Worm (Caenorhabditis elegans): ENCODE data around the gene srz-14.

Gene srz-14

DNA sequence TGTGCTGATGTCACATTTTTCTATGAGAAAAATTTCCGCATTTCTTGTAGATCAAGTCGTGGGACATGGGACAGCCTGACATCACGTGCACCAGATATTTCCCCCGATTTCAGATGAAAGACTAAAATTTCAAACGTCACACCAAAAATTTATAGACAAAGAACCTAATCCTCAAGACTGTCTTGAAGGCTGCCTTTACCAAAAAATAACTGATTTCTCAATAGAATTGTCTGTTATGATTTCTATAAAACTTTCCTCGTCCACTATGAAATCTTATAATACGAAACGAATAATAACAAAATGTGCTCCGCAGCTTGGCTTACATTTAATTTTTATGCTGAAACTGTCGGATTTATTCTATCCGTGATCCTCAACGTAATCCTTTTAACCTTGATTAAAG, 3.1 kb upstream of the srz-14 start, which contains the start of gene str-106:
str-106 (plus strand) TSS at position 301 of the 400 bp plus-strand sequence.
- no peak for TF ChIP-seq nhr-11 (tag; optimal IDR thresholded peaks at IDR 0.05)
- no peak for TF ChIP-seq nhr-21 (tag; optimal IDR thresholded peaks at IDR 0.05)
- no peak for TF ChIP-seq ceh-16 (tag; optimal IDR thresholded peaks at IDR 0.05)
- no peak for TF ChIP-seq nhr-6 (tag; optimal IDR thresholded peaks at IDR 0.05)
- no peak for TF ChIP-seq dmd-4 (tag; optimal IDR thresholded peaks at IDR 0.05)
- no peak for TF ChIP-seq snpc-4 (tag; optimal IDR thresholded peaks at IDR 0.05)
- no peak for TF ChIP-seq gmeb-1 (tag; optimal IDR thresholded peaks at IDR 0.05)
- TF ChIP-seq ZK546.5 (tag; optimal IDR thresholded peaks at IDR 0.05): no peak
- no peak for TF ChIP-seq nhr-77 (tag; optimal IDR thresholded peaks at IDR 0.05)
- no peak for TF ChIP-seq elt-3 (tag; optimal IDR thresholded peaks at IDR 0.05)
- no peak for TF ChIP-seq crh-2 (tag; optimal IDR thresholded peaks at IDR 0.05)
- TF ChIP-seq nhr-25 (tag; optimal IDR thresholded peaks at IDR 0.05): no peak
- no peak for TF ChIP-seq nhr-12 (tag; optimal IDR thresholded peaks at IDR 0.05)
- no peak for TF ChIP-seq fos-1 (tag; optimal IDR thresholded peaks at IDR 0.05)
- no peak for TF ChIP-seq nhr-237 (tag; optimal IDR thresholded peaks at IDR 0.05)
- TF ChIP-seq lin-11 (tag; optimal IDR thresholded peaks at IDR 0.05): no peak
- no peak for TF ChIP-seq lsy-2 (tag; optimal IDR thresholded peaks at IDR 0.05)
- TF ChIP-seq sma-9 (GFP tag; optimal IDR thresholded peaks at IDR 0.05): no peak
- TF ChIP-seq sma-9 (tag; optimal IDR thresholded peaks at IDR 0.05): no peak
- TF ChIP-seq skn-1 (tag; optimal IDR thresholded peaks at IDR 0.05): no peak

DNA sequence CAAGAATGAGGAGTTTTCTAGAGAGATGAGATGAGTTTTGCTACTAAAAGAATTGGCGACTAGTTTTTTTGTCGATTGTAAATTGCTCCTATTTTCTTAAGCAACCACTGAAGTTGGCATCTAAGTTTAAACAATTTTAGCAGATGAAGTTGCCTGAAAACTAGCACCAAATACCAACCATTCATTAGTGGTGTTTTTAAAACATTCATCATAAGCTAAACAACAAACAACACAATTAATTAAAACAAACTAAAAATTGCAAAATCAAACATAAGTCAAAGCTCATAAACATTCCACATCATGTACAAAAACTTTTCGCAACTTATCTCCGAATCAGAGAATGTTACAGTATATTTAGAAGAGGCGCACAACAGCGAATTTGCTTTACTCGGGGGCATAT, 1.3 kb upstream of the srz-14 start, which contains the start of gene srz-13:
srz-13 (plus strand) TSS at position 301 of the 400 bp plus-strand sequence.
- TF ChIP-seq lin-13 (GFP tag; optimal IDR thresholded peaks at IDR 0.05) (no peak), aly-2 (tag; optimal IDR thresholded peaks at IDR 0.05) (no peak), sem-4 (tag; optimal IDR thresholded peaks at IDR 0.05) (no peak), mab-5 (tag; optimal IDR thresholded peaks at IDR 0.05) (no peak), unc-55 (GFP tag; optimal IDR thresholded peaks at IDR 0.05) (no peak), dmd-4 (tag; optimal IDR thresholded peaks at IDR 0.05) (no peak), ztf-1 (GFP tag; conservative IDR thresholded peaks at IDR 0.05) (no peak), ama-1 (optimal IDR thresholded peaks at IDR 0.05) (no peak), skn-1 (tag; optimal IDR thresholded peaks at IDR 0.05) (no peak), elt-3 (tag; optimal IDR thresholded peaks at IDR 0.05) (no peak), nhr-25 (tag; optimal IDR thresholded peaks at IDR 0.05) (no peak), lin-39 (tag; optimal IDR thresholded peaks at IDR 0.05) (no peak), Y55F3AM.14 (GFP tag; optimal IDR thresholded peaks at IDR 0.05) (no peak), elt-1 (tag; optimal IDR thresholded peaks at IDR 0.05) (no peak), fos-1 (tag; optimal IDR thresholded peaks at IDR 0.05) (no peak)

DNA sequence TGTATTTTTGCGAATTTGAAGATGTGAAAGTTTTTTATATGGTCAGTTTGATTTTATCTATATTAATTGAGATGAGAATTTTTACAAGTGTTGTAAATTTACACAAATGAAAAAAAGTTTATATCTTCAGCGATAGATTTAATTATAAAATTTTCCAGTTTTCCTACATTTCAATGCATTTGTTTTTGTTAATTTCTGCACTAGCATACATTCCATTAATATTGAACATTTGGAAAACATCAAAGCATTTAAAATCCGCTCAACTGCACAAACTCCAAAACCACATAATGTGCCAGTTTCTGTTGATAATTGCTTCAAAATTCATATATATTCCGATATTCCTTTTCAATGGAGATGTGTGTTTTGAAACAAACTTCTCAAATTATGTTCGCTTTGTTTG, 539 bp upstream of the srz-14 start, which contains the start of gene srh-277:
srh-277 (plus strand) TSS at position 301 of the 400 bp plus-strand sequence.
- no peak for TF ChIP-seq alr-1 (tag; optimal IDR thresholded peaks at IDR 0.05)
- TF ChIP-seq nhr-21 (tag; optimal IDR thresholded peaks at IDR 0.05): no peak
- no peak for TF ChIP-seq snpc-4 (tag; optimal IDR thresholded peaks at IDR 0.05)
- TF ChIP-seq mdl-1 (tag; optimal IDR thresholded peaks at IDR 0.05): no peak
- no peak for TF ChIP-seq ceh-82 (tag; optimal IDR thresholded peaks at IDR 0.05)
- no peak for TF ChIP-seq mbf-1 (tag; optimal IDR thresholded peaks at IDR 0.05)
- TF ChIP-seq C34F6.9 (tag; optimal IDR thresholded peaks at IDR 0.05): no peak
- no peak for TF ChIP-seq nhr-77 (tag; optimal IDR thresholded peaks at IDR 0.05)
- TF ChIP-seq ztf-4 (tag; optimal IDR thresholded peaks at IDR 0.05): no peak
- no peak for TF ChIP-seq F13H6.1 (tag; optimal IDR thresholded peaks at IDR 0.05)
- TF ChIP-seq dmd-4 (tag; optimal IDR thresholded peaks at IDR 0.05): no peak
- no peak for TF ChIP-seq ztf-1 (GFP tag; conservative IDR thresholded peaks at IDR 0.05)

DNA sequence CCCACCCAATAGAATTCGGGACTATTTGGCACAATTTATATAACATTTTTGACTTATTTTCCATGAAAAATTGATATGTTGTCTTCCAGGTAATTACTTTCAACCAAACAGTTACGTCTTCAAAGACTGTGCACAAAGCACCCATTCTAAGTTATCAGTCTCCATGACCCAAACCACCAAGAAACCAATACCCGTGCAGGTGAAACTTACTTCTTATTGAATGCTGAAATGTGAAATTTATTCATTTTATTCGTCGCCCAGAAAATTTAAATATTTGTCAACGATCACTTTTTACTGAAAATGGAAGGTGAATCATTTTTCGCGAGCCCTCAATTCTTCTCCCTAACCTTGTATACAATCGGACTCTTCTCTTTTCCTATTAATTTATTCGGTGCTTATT, 7.0 kb downstream of the srz-14 start, which contains the start of gene srh-281:
srh-281 (plus strand) TSS at position 301 of the 400 bp plus-strand sequence.
- TF ChIP-seq sma-9 (GFP tag; optimal IDR thresholded peaks at IDR 0.05) (no peak), sma-9 (tag; optimal IDR thresholded peaks at IDR 0.05) (no peak), unc-55 (GFP tag; optimal IDR thresholded peaks at IDR 0.05) (no peak), mdl-1 (tag; optimal IDR thresholded peaks at IDR 0.05) (no peak), nhr-21 (tag; optimal IDR thresholded peaks at IDR 0.05) (no peak), lin-11 (tag; optimal IDR thresholded peaks at IDR 0.05) (no peak), ZK546.5 (tag; optimal IDR thresholded peaks at IDR 0.05) (no peak), skn-1 (tag; optimal IDR thresholded peaks at IDR 0.05) (no peak), ceh-82 (tag; optimal IDR thresholded peaks at IDR 0.05) (no peak), lin-13 (GFP tag; optimal IDR thresholded peaks at IDR 0.05) (no peak), ztf-11 (tag; optimal IDR thresholded peaks at IDR 0.05) (no peak), egl-27 (tag; optimal IDR thresholded peaks at IDR 0.05) (no peak), fos-1 (tag; optimal IDR thresholded peaks at IDR 0.05) (no peak), nhr-23 (tag; optimal IDR thresholded peaks at IDR 0.05) (no peak), zag-1 (tag; optimal IDR thresholded peaks at IDR 0.05) (no peak), ceh-16 (tag; optimal IDR thresholded peaks at IDR 0.05) (no peak), nhr-77 (tag; optimal IDR thresholded peaks at IDR 0.05) (no peak), F13H6.1 (tag; optimal IDR thresholded peaks at IDR 0.05) (no peak)
